Worm (Caenorhabditis elegans) whole organism, L2 larva: Measurements from ENCODE around the gene frm-3.

ENCODE experiments used
- ZK546.5 ChIP-seq: sonication (generic microtip); optimal IDR thresholded peaks from 2 replicates; lab custom pipeline; 2017; ENCODE audit warnings: missing biosample characterization, missing genetic modification characterization
- ama-1 ChIP-seq: fragments of 150-350 bp; optimal IDR thresholded peaks from 2 replicates; lab custom pipeline; 2018; ENCODE audit warnings: inconsistent platforms
- blmp-1 ChIP-seq: sonication (generic microtip); optimal IDR thresholded peaks from 2 replicates; lab custom pipeline; 2017; ENCODE audit warnings: missing genetic modification characterization, mild to moderate bottlenecking, missing compliant biosample characterization, antibody characterized with exemption, moderate library complexity; ENCODE audit not compliant: insufficient read depth
- fos-1 ChIP-seq: fragments of 150-350 bp; optimal IDR thresholded peaks from 2 replicates; lab custom pipeline; 2014; ENCODE audit warnings: missing biosample characterization, missing genetic modification characterization
- nhr-23 ChIP-seq: fragments of 150-350 bp; optimal IDR thresholded peaks from 2 replicates; lab custom pipeline; 2014; ENCODE audit warnings: missing biosample characterization, missing genetic modification reagents, missing genetic modification characterization
- unc-39 ChIP-seq: fragments of 150-350 bp; optimal IDR thresholded peaks from 2 replicates; lab custom pipeline; 2014; ENCODE audit warnings: missing biosample characterization, missing genetic modification characterization
- unc-55 ChIP-seq: fragments of 150-350 bp; sonication (generic microtip); optimal IDR thresholded peaks from 3 replicates; lab custom pipeline; 2014; ENCODE audit warnings: missing biosample characterization, missing genetic modification reagents, missing genetic modification characterization
- unc-62 ChIP-seq: fragments of 150-350 bp; optimal IDR thresholded peaks from 2 replicates; lab custom pipeline; 2014; ENCODE audit warnings: missing biosample characterization, missing genetic modification reagents, missing genetic modification characterization
- ztf-11 ChIP-seq: sonication (generic microtip); optimal IDR thresholded peaks from 2 replicates; lab custom pipeline; 2017; ENCODE audit warnings: missing biosample characterization, missing genetic modification characterization
- ztf-4 ChIP-seq: fragments of 150-350 bp; optimal IDR thresholded peaks from 2 replicates; lab custom pipeline; 2014; ENCODE audit warnings: missing biosample characterization, missing genetic modification characterization

DNA sequence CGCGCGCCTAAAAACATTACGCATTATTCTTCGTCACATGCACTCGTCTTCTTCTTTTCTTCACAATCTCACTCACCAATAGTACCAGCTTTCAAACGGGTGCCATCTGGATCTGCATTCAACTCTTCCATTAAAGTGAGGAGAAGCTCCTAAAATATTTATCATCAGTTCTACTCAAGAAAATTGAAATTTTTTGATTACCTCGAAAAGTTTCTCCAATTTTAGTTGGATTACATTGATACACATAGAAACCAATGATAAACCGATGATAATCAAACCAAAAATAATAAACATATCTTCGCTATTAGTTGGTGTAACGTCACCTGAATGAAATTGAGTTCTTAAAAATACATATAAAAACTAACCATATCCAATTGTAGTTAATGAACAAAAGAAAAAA, 52.3 kb downstream of the frm-3 start:
- no peak for TF ChIP-seq ZK546.5 (tag; lab: Kevin White, UChicago)
- no peak for TF ChIP-seq ama-1 (lab: Kevin White, UChicago)
- TF ChIP-seq unc-55 (GFP tag; lab: Kevin White, UChicago): no peak
- no peak for TF ChIP-seq ztf-11 (tag; lab: Kevin White, UChicago)
- TF ChIP-seq unc-39 (tag; lab: Kevin White, UChicago): no peak
- TF ChIP-seq nhr-23 (tag; lab: Kevin White, UChicago): no peak
- no peak for TF ChIP-seq ztf-4 (tag; lab: Kevin White, UChicago)
- TF ChIP-seq fos-1 (tag; lab: Kevin White, UChicago): no peak
- TF ChIP-seq blmp-1 (tag; lab: Kevin White, UChicago): no peak
- TF ChIP-seq unc-62 (GFP tag; lab: Kevin White, UChicago): no peak
